Worm (Caenorhabditis elegans): ENCODE results near the gene M70.1.

DNA sequence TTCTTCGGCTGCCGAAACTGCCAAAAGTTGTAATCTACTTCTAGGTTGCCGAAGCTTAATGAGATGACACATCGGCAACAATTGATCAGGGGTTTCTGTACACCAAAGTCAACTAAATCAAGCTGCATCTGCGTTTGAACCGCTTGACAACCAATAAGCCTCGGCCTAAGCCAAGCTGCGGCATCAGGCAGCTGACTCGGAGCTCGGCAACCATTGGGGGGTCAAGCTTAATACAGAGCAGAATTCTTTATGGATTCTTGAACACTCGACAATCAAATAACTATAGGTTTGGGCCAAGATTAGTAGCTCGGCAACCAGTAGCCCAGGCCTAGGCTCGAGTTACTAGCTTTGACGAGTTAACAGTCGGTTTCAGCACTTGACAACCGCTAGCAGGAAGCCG lies 24.8 kb upstream of the M70.1 start:
- TF ChIP-seq cebp-2 (GFP tag; IDR thresholded peaks at IDR 0.05) (no peak), unc-62 (GFP tag; optimal IDR thresholded peaks at IDR 0.05) (no peak), F57C9.4 (tag; optimal IDR thresholded peaks at IDR 0.05) (no peak)

All from whole organism, young adult.